Fruit fly (Drosophila melanogaster) whole organism, adult: ENCODE measurements around the gene CG34377.

Source experiments
- CG11617 ChIP-seq: fragments of 200-800 bp; sonication (Bioruptor generic); optimal IDR thresholded peaks from 2 replicates; lab custom pipeline; 2017; ENCODE audit warnings: mild to moderate bottlenecking, missing biosample characterization, missing genetic modification reagents, missing genetic modification characterization
- CG12768 ChIP-seq: fragments of 200-800 bp; sonication (Bioruptor generic); optimal IDR thresholded peaks from 2 replicates; lab custom pipeline; 2017; ENCODE audit warnings: missing biosample characterization, missing genetic modification characterization, mild to moderate bottlenecking, moderate library complexity, missing genetic modification reagents
- CG14711 ChIP-seq: fragments of 200-800 bp; sonication (Bioruptor generic); optimal IDR thresholded peaks from 2 replicates; lab custom pipeline; 2018; ENCODE audit warnings: missing biosample characterization, mild to moderate bottlenecking, missing genetic modification characterization, moderate library complexity
- CG1620 ChIP-seq: fragments of 200-800 bp; sonication (Bioruptor generic); optimal IDR thresholded peaks from 2 replicates; lab custom pipeline; 2016; ENCODE audit warnings: missing biosample characterization, missing genetic modification characterization
- CG33017 ChIP-seq: fragments of 200-800 bp; sonication (Bioruptor generic); optimal IDR thresholded peaks from 2 replicates; lab custom pipeline; 2018; ENCODE audit warnings: missing biosample characterization, mild to moderate bottlenecking, missing genetic modification characterization, moderate library complexity
- CG5204 ChIP-seq: fragments of 200-800 bp; sonication (Bioruptor generic); optimal IDR thresholded peaks from 2 replicates; lab custom pipeline; 2016; ENCODE audit warnings: missing biosample characterization, missing genetic modification characterization
- CG7045 ChIP-seq: fragments of 200-800 bp; sonication (Bioruptor generic); optimal IDR thresholded peaks from 2 replicates; lab custom pipeline; 2017; ENCODE audit warnings: missing biosample characterization, mild to moderate bottlenecking, missing genetic modification characterization
- CG7101 ChIP-seq: fragments of 200-800 bp; sonication (Bioruptor generic); optimal IDR thresholded peaks from 2 replicates; lab custom pipeline; 2018; ENCODE audit warnings: missing biosample characterization, mild to moderate bottlenecking, missing genetic modification characterization, moderate library complexity
- Clk ChIP-seq: fragments of 200-800 bp; sonication (Bioruptor generic); optimal IDR thresholded peaks from 2 replicates; lab custom pipeline; 2017; ENCODE audit warnings: missing biosample characterization, missing genetic modification characterization
- Crg-1 ChIP-seq: fragments of 200-800 bp; sonication (Bioruptor generic); optimal IDR thresholded peaks from 2 replicates; lab custom pipeline; 2016; ENCODE audit warnings: missing biosample characterization, missing genetic modification characterization
- Hr96 ChIP-seq: fragments of 200-800 bp; sonication (Bioruptor generic); optimal IDR thresholded peaks from 2 replicates; lab custom pipeline; 2016; ENCODE audit warnings: missing biosample characterization, missing genetic modification characterization
- Mnt ChIP-seq: fragments of 200-800 bp; sonication (Bioruptor generic); optimal IDR thresholded peaks from 2 replicates; lab custom pipeline; 2016; ENCODE audit warnings: missing biosample characterization, mild to moderate bottlenecking, missing genetic modification characterization
- bab1 ChIP-seq: fragments of 200-800 bp; sonication (Bioruptor generic); optimal IDR thresholded peaks from 3 replicates; lab custom pipeline; 2019; ENCODE audit warnings: missing biosample characterization, mild to moderate bottlenecking, missing genetic modification characterization, moderate library complexity
- cic ChIP-seq: fragments of 200-800 bp; sonication (Bioruptor generic); optimal IDR thresholded peaks from 2 replicates; lab custom pipeline; 2017; ENCODE audit warnings: missing biosample characterization, mild to moderate bottlenecking, missing genetic modification characterization, moderate library complexity
- cnc ChIP-seq, 2 experiments: fragments of >200 bp; optimal IDR thresholded peaks; 2 replicates each; lab custom pipeline; 2017
- kay ChIP-seq: fragments of 200-800 bp; sonication (Bioruptor generic); peaks from one replicate; lab custom pipeline; 2016; ENCODE audit warnings: missing biosample characterization, missing genetic modification characterization, borderline replicate concordance
- ovo ChIP-seq: fragments of 200-800 bp; sonication (Bioruptor generic); optimal IDR thresholded peaks from 2 replicates; lab custom pipeline; 2016; ENCODE audit warnings: missing biosample characterization, missing genetic modification characterization
- pad ChIP-seq: fragments of 200-800 bp; sonication (Bioruptor generic); optimal IDR thresholded peaks from 3 replicates; lab custom pipeline; 2017; ENCODE audit warnings: missing biosample characterization, missing genetic modification characterization, mild to moderate bottlenecking, moderate library complexity, missing genetic modification reagents
- tj ChIP-seq: fragments of 200-800 bp; sonication (Bioruptor generic); optimal IDR thresholded peaks from 3 replicates; lab custom pipeline; 2017; ENCODE audit warnings: missing biosample characterization, mild to moderate bottlenecking, missing genetic modification characterization, moderate library complexity
- toe ChIP-seq: fragments of 200-800 bp; sonication (Bioruptor generic); optimal IDR thresholded peaks from 2 replicates; lab custom pipeline; 2016; ENCODE audit warnings: missing biosample characterization, missing genetic modification characterization

Gene CG34377

dm6 chr3R:22351396-22351795 lies 27.5 kb upstream of the CG34377 start, which contains the start of gene rdhB:
TSS of gene rdhB (plus strand) at chr3R:22351696.
- no peak for TF ChIP-seq toe
- TF ChIP-seq CG33017, result no peak
- no peak for TF ChIP-seq bab1 (GFP tag; lab: Kevin White, UChicago)
- TF ChIP-seq CG7045 (GFP tag; lab: Kevin White, UChicago), result no peak
- no peak for TF ChIP-seq CG7101 (tag; lab: Kevin White, UChicago)
- TF ChIP-seq cic (GFP tag; lab: Kevin White, UChicago), result no peak
- TF ChIP-seq Clk (GFP tag; lab: Kevin White, UChicago), result no peak
- TF ChIP-seq Crg-1 (GFP tag; lab: Kevin White, UChicago), result no peak
- TF ChIP-seq Hr96 (GFP tag; lab: Kevin White, UChicago), result no peak
- TF ChIP-seq pad (GFP tag; lab: Kevin White, UChicago), result no peak
- TF ChIP-seq CG5204 (GFP tag; lab: Kevin White, UChicago), result no peak
- no peak for TF ChIP-seq Mnt
- TF ChIP-seq kay (GFP tag; lab: Kevin White, UChicago), result no peak
- no peak for TF ChIP-seq CG14711 (tag; lab: Kevin White, UChicago)
- TF ChIP-seq CG12768 (GFP tag; lab: Kevin White, UChicago), result no peak
- TF ChIP-seq CG1620 (GFP tag; lab: Kevin White, UChicago), result no peak
- no peak for TF ChIP-seq tj (GFP tag; lab: Kevin White, UChicago)
- TF ChIP-seq CG11617, result no peak
- TF ChIP-seq cnc (optimal IDR thresholded peaks at IDR 0.05; lab: Kevin White, UChicago), result no peak

- TF ChIP-seq CG11617 (no peak), CG14711 (tag; lab: Kevin White, UChicago) (no peak), Mnt (no peak), tj (GFP tag; lab: Kevin White, UChicago) (no peak), cnc (optimal IDR thresholded peaks at IDR 0.05; lab: Kevin White, UChicago) (no peak), cic (GFP tag; lab: Kevin White, UChicago) (no peak), Crg-1 (GFP tag; lab: Kevin White, UChicago) (no peak), kay (GFP tag; lab: Kevin White, UChicago) (no peak), toe (no peak), CG1620 (GFP tag; lab: Kevin White, UChicago) (no peak), CG5204 (GFP tag; lab: Kevin White, UChicago) (no peak), CG12768 (GFP tag; lab: Kevin White, UChicago) (no peak)
These were observed 18.8 kb upstream of the CG34377 start for dm6 chr3R:22342708-22343107.

dm6 chr3R:22342151-22342550 lies 18.3 kb upstream of the CG34377 start, which contains the start of gene CG5386:
TSS of gene CG5386 (minus strand) at chr3R:22342251.
- TF ChIP-seq tj (GFP tag; lab: Kevin White, UChicago) (no peak), toe (no peak), CG12768 (GFP tag; lab: Kevin White, UChicago) (no peak), CG7101 (tag; lab: Kevin White, UChicago) (no peak)

dm6 chr3R:22341652-22342051 lies 17.8 kb upstream of the CG34377 start:
- TF ChIP-seq cic (GFP tag; lab: Kevin White, UChicago) (no peak), Clk (GFP tag; lab: Kevin White, UChicago) (no peak), ovo (GFP tag; lab: Kevin White, UChicago) (no peak), CG33017 (no peak), CG1620 (GFP tag; lab: Kevin White, UChicago) (no peak), CG12768 (GFP tag; lab: Kevin White, UChicago) (no peak), CG5204 (GFP tag; lab: Kevin White, UChicago) (no peak), Mnt (no peak), CG11617 (no peak), kay (GFP tag; lab: Kevin White, UChicago) (no peak), bab1 (GFP tag; lab: Kevin White, UChicago) (no peak), pad (GFP tag; lab: Kevin White, UChicago) (no peak)

- TF ChIP-seq CG12768 (GFP tag; lab: Kevin White, UChicago) (no peak), CG5204 (GFP tag; lab: Kevin White, UChicago) (no peak), CG33017 (no peak), ovo (GFP tag; lab: Kevin White, UChicago) (no peak), bab1 (GFP tag; lab: Kevin White, UChicago) (no peak), tj (GFP tag; lab: Kevin White, UChicago) (no peak), Clk (GFP tag; lab: Kevin White, UChicago) (no peak), toe (no peak), Mnt (no peak), Crg-1 (GFP tag; lab: Kevin White, UChicago) (no peak), cnc (optimal IDR thresholded peaks at IDR 0.05; lab: Kevin White, UChicago) (no peak), CG14711 (tag; lab: Kevin White, UChicago) (no peak)
These were observed 16.3 kb upstream of the CG34377 start, which contains the start of gene CG5388 for dm6 chr3R:22340207-22340606. TSS of gene CG5388 (minus strand) at chr3R:22340307.

dm6 chr3R:22339510-22339909 lies 15.6 kb upstream of the CG34377 start:
- no peak for TF ChIP-seq CG11617
- no peak for TF ChIP-seq CG7045 (GFP tag; lab: Kevin White, UChicago)
- TF ChIP-seq CG33017, result no peak
- no peak for TF ChIP-seq Crg-1 (GFP tag; lab: Kevin White, UChicago)
- TF ChIP-seq pad (GFP tag; lab: Kevin White, UChicago), result no peak
- TF ChIP-seq CG12768 (GFP tag; lab: Kevin White, UChicago), result no peak
- TF ChIP-seq ovo (GFP tag; lab: Kevin White, UChicago), result no peak
- TF ChIP-seq CG7101 (tag; lab: Kevin White, UChicago), result no peak
- no peak for TF ChIP-seq CG1620 (GFP tag; lab: Kevin White, UChicago)
- TF ChIP-seq CG14711 (tag; lab: Kevin White, UChicago), result no peak
- no peak for TF ChIP-seq bab1 (GFP tag; lab: Kevin White, UChicago)
- TF ChIP-seq kay (GFP tag; lab: Kevin White, UChicago), result no peak
- no peak for TF ChIP-seq Hr96 (GFP tag; lab: Kevin White, UChicago)
